ENCODE assay signal across 5 worm cellular contexts in the genomic region with DNA sequence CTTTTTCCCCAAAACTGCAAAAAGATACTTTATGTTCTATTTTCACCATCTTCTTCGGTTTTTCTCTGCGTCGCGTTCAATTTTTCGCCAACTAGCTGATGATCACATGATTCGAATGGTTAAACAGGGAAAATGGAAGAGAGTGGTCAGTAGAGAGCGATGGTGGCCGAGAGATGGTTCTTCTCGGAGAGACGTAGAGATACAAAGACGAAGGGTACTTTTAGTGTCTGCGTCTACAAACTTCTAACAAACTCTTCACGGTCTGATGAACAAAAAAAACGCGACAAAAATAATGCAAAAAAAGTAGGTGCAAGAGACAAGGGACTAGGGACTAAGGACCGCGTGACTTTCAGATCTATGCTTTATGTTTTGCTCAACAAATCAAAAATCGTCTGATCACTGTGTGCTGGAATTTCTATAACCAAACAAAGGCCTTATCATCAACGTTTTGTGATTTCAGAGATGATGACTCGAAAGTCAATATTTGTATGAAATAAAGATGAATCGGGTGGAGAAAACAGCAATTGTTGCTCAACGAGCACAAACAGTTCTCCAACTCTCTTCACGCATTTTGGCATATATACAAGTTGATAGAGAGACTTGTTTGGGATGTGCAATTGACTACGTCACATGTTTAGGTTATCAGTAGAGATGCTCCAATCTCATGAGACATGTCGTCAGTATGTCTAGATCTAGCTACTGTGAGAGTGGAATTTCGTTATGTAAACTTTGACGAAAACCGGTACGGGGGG.
TF ChIP-seq lines count a peak whose summit lies in the region.

No protein-coding gene starts in this region.

TF ChIP-seq in whole organism, L1 larva, 84 proteins besides CTCF, POLR2A, EP300 and RAD21 (continued from another document and continues in another):
- TF ChIP-seq mep-1 (tag; optimal IDR thresholded peaks at IDR 0.05; lab: Kevin White, UChicago) = peak; percentile 99
- TF ChIP-seq snu-23 (GFP tag; optimal IDR thresholded peaks at IDR 0.05; lab: Kevin White, UChicago) = peak; percentile 97
- TF ChIP-seq ces-1 (GFP tag; optimal IDR thresholded peaks at IDR 0.05; lab: Kevin White, UChicago) = no peak
- no peak for TF ChIP-seq unc-98 (GFP tag; IDR thresholded peaks at IDR 0.05; lab: Robert Waterston, UW)
- peak; percentile 55 for TF ChIP-seq sup-37 (GFP tag; optimal IDR thresholded peaks at IDR 0.05; lab: Kevin White, UChicago)
- TF ChIP-seq C34B4.2 (tag; optimal IDR thresholded peaks at IDR 0.05; lab: Kevin White, UChicago) = no peak
- TF ChIP-seq nhr-85 (tag; lab: Kevin White, UChicago) = peak; percentile 100
- peak; percentile 98 for TF ChIP-seq tbx-2 (tag; optimal IDR thresholded peaks at IDR 0.05; lab: Kevin White, UChicago)
- peak; percentile 77 for TF ChIP-seq snpc-4 (tag; optimal IDR thresholded peaks at IDR 0.05; lab: Kevin White, UChicago)
- TF ChIP-seq blmp-1 (tag; optimal IDR thresholded peaks at IDR 0.05; lab: Kevin White, UChicago) = peak; percentile 96
- TF ChIP-seq nhr-47 (tag; optimal IDR thresholded peaks at IDR 0.05; lab: Kevin White, UChicago) = peak; percentile 97
- peak; percentile 92 to 96 for TF ChIP-seq lsy-2 (tag; optimal IDR thresholded peaks at IDR 0.05; lab: Kevin White, UChicago)
- TF ChIP-seq fkh-8 (tag; optimal IDR thresholded peaks at IDR 0.05; lab: Kevin White, UChicago) = peak; percentile 95
- TF ChIP-seq grh-1 (GFP tag; IDR thresholded peaks at IDR 0.05; lab: Robert Waterston, UW) = peak; percentile 93
- peak; percentile 97 for TF ChIP-seq nhr-20 (tag; optimal IDR thresholded peaks at IDR 0.05; lab: Kevin White, UChicago)
- TF ChIP-seq nhr-237 (tag; optimal IDR thresholded peaks at IDR 0.05; lab: Kevin White, UChicago) = peak; percentile 92
- TF ChIP-seq lin-39 (tag; optimal IDR thresholded peaks at IDR 0.05; lab: Kevin White, UChicago) = peak; percentile 85
- TF ChIP-seq mef-2 (tag; optimal IDR thresholded peaks at IDR 0.05; lab: Kevin White, UChicago) = peak; percentile 94
- TF ChIP-seq unc-62 (GFP tag; optimal IDR thresholded peaks at IDR 0.05; lab: Kevin White, UChicago) = no peak
- peak; percentile 89 for TF ChIP-seq nhr-77 (tag; optimal IDR thresholded peaks at IDR 0.05; lab: Kevin White, UChicago)
- TF ChIP-seq mab-9 (GFP tag; IDR thresholded peaks at IDR 0.05; lab: Robert Waterston, UW) = peak; percentile 68
- no peak for TF ChIP-seq lin-15B (tag; optimal IDR thresholded peaks at IDR 0.05; lab: Kevin White, UChicago)
- no peak for TF ChIP-seq fkh-4 (tag; optimal IDR thresholded peaks at IDR 0.05; lab: Kevin White, UChicago; ENCODE audit: borderline replicate concordance)
- peak; percentile 96 for TF ChIP-seq unc-86 (tag; optimal IDR thresholded peaks at IDR 0.05; lab: Kevin White, UChicago)
- TF ChIP-seq sptf-1 (tag; optimal IDR thresholded peaks at IDR 0.05; lab: Kevin White, UChicago) = no peak

TF ChIP-seq in whole organism, L2 larva, 48 proteins besides CTCF, POLR2A, EP300 and RAD21 (continued from another document):
- TF ChIP-seq crh-2 (tag; optimal IDR thresholded peaks at IDR 0.05; lab: Kevin White, UChicago) (peak; percentile 98), alr-1 (tag; optimal IDR thresholded peaks at IDR 0.05; lab: Kevin White, UChicago) (no peak), snpc-4 (tag; optimal IDR thresholded peaks at IDR 0.05; lab: Kevin White, UChicago) (peak; percentile 61), nhr-237 (tag; optimal IDR thresholded peaks at IDR 0.05; lab: Kevin White, UChicago) (no peak), elt-1 (tag; optimal IDR thresholded peaks at IDR 0.05; lab: Kevin White, UChicago) (no peak), ceh-82 (tag; optimal IDR thresholded peaks at IDR 0.05; lab: Kevin White, UChicago) (peak; percentile 1), nhr-10 (tag; optimal IDR thresholded peaks at IDR 0.05; lab: Kevin White, UChicago) (peak; percentile 10), peb-1 (tag; optimal IDR thresholded peaks at IDR 0.05; lab: Kevin White, UChicago) (no peak), nhr-77 (tag; optimal IDR thresholded peaks at IDR 0.05; lab: Kevin White, UChicago) (peak; percentile 19), dmd-4 (tag; optimal IDR thresholded peaks at IDR 0.05; lab: Kevin White, UChicago) (no peak), gmeb-1 (tag; optimal IDR thresholded peaks at IDR 0.05; lab: Kevin White, UChicago) (peak; percentile 87), sma-9 (GFP tag; optimal IDR thresholded peaks at IDR 0.05; lab: Kevin White, UChicago) (peak; percentile 98), sma-9 (tag; optimal IDR thresholded peaks at IDR 0.05; lab: Kevin White, UChicago) (no peak), elt-3 (tag; optimal IDR thresholded peaks at IDR 0.05; lab: Kevin White, UChicago) (no peak), lsy-2 (tag; optimal IDR thresholded peaks at IDR 0.05; lab: Kevin White, UChicago) (peak; percentile 75 to 94), lin-13 (GFP tag; optimal IDR thresholded peaks at IDR 0.05; lab: Kevin White, UChicago) (peak; percentile 84), skn-1 (tag; optimal IDR thresholded peaks at IDR 0.05; lab: Kevin White, UChicago) (peak; percentile 53), mab-5 (tag; optimal IDR thresholded peaks at IDR 0.05; lab: Kevin White, UChicago) (peak; percentile 70), nhr-129 (tag; optimal IDR thresholded peaks at IDR 0.05; lab: Kevin White, UChicago) (peak; percentile 97), mdl-1 (tag; optimal IDR thresholded peaks at IDR 0.05; lab: Kevin White, UChicago) (peak; percentile 84 to 92), nhr-12 (tag; optimal IDR thresholded peaks at IDR 0.05; lab: Kevin White, UChicago) (peak; percentile 41)

TF ChIP-seq in whole organism, L3 larva, 47 proteins besides CTCF, POLR2A, EP300 and RAD21 (continued from another document):
- TF ChIP-seq elt-3 (tag; optimal IDR thresholded peaks at IDR 0.05; lab: Kevin White, UChicago) (peak in 2 of 3 experiments; percentile 19 to 48), ztf-11 (tag; optimal IDR thresholded peaks at IDR 0.05; lab: Kevin White, UChicago) (no peak), ama-1 (optimal IDR thresholded peaks at IDR 0.05; lab: Kevin White, UChicago) (peak; percentile 95), snpc-4 (tag; optimal IDR thresholded peaks at IDR 0.05; lab: Kevin White, UChicago) (peak; percentile 83), fkh-2 (tag; optimal IDR thresholded peaks at IDR 0.05; lab: Kevin White, UChicago) (no peak), eor-1 (tag; optimal IDR thresholded peaks at IDR 0.05; lab: Kevin White, UChicago) (peak; percentile 29 to 80), aly-2 (tag; optimal IDR thresholded peaks at IDR 0.05; lab: Kevin White, UChicago) (peak; percentile 20), unc-39 (tag; optimal IDR thresholded peaks at IDR 0.05; lab: Kevin White, UChicago) (no peak), ZK546.5 (tag; optimal IDR thresholded peaks at IDR 0.05; lab: Kevin White, UChicago) (no peak), egl-5 (tag; optimal IDR thresholded peaks at IDR 0.05; lab: Kevin White, UChicago) (peak; percentile 97), nhr-43 (tag; optimal IDR thresholded peaks at IDR 0.05; lab: Kevin White, UChicago; ENCODE audit: poor library complexity, severe bottlenecking) (peak; percentile 90), pha-4 (tag; optimal IDR thresholded peaks at IDR 0.05; lab: Kevin White, UChicago) (peak; percentile 98), hmg-11 (tag; optimal IDR thresholded peaks at IDR 0.05; lab: Kevin White, UChicago) (peak; percentile 87), nfya-1 (tag; optimal IDR thresholded peaks at IDR 0.05; lab: Kevin White, UChicago; ENCODE audit: insufficient read depth) (peak; percentile 95), ceh-82 (tag; optimal IDR thresholded peaks at IDR 0.05; lab: Kevin White, UChicago) (peak; percentile 74), skn-1 (tag; optimal IDR thresholded peaks at IDR 0.05; lab: Kevin White, UChicago) (peak; percentile 62), nhr-77 (tag; optimal IDR thresholded peaks at IDR 0.05; lab: Kevin White, UChicago) (peak; percentile 48)

TF ChIP-seq in whole organism, L4 larva, 104 proteins besides CTCF, POLR2A, EP300 and RAD21 (continued from another document and continues in another):
- TF ChIP-seq daf-16 (GFP tag; optimal IDR thresholded peaks at IDR 0.05; lab: Kevin White, UChicago) = peak in 1 of 2 experiments; percentile 79
- TF ChIP-seq daf-16 (tag; optimal IDR thresholded peaks at IDR 0.05; lab: Kevin White, UChicago) = peak; percentile 86
- peak; percentile 96 for TF ChIP-seq dve-1 (tag; optimal IDR thresholded peaks at IDR 0.05; lab: Kevin White, UChicago; ENCODE audit: insufficient read depth)
- peak; percentile 46; the same call in 1 of the 2 replicates for TF ChIP-seq vab-7 (GFP tag; IDR thresholded peaks at IDR 0.05; lab: Robert Waterston, UW)
- peak; percentile 87 for TF ChIP-seq dmd-6 (GFP tag; IDR thresholded peaks at IDR 0.05; lab: Robert Waterston, UW)
- peak; percentile 25 to 69 for TF ChIP-seq hif-1 (tag; optimal IDR thresholded peaks at IDR 0.05; lab: Kevin White, UChicago)
- TF ChIP-seq rbr-2 (tag; optimal IDR thresholded peaks at IDR 0.05; lab: Kevin White, UChicago) = peak; percentile 83
- no peak for TF ChIP-seq tag-97 (GFP tag; IDR thresholded peaks at IDR 0.05; lab: Robert Waterston, UW)
- TF ChIP-seq nhr-10 (tag; optimal IDR thresholded peaks at IDR 0.05; lab: Kevin White, UChicago) = peak; percentile 82
- TF ChIP-seq fos-1 (tag; optimal IDR thresholded peaks at IDR 0.05; lab: Kevin White, UChicago) = peak; percentile 66
- TF ChIP-seq nhr-76 (tag; optimal IDR thresholded peaks at IDR 0.05; lab: Kevin White, UChicago) = peak; percentile 64
- peak; percentile 41; the same call in 1 of the 2 replicates for TF ChIP-seq pha-4 (GFP tag; IDR thresholded peaks at IDR 0.05; lab: Robert Waterston, UW)
- no peak for TF ChIP-seq pha-4 (tag; optimal IDR thresholded peaks at IDR 0.05; lab: Kevin White, UChicago)
- peak; percentile 60 for TF ChIP-seq mxl-3 (GFP tag; optimal IDR thresholded peaks at IDR 0.05; lab: Kevin White, UChicago)
- TF ChIP-seq pqm-1 (tag; optimal IDR thresholded peaks at IDR 0.05; lab: Kevin White, UChicago) = no peak
- TF ChIP-seq egl-27 (tag; optimal IDR thresholded peaks at IDR 0.05; lab: Kevin White, UChicago) = no peak
- peak; percentile 72 for TF ChIP-seq nhr-102 (tag; optimal IDR thresholded peaks at IDR 0.05; lab: Kevin White, UChicago)
- TF ChIP-seq hlh-30 (tag; optimal IDR thresholded peaks at IDR 0.05; lab: Kevin White, UChicago; ENCODE audit: insufficient read depth) = peak; percentile 99
- TF ChIP-seq F49E8.2 (tag; optimal IDR thresholded peaks at IDR 0.05; lab: Kevin White, UChicago; ENCODE audit: borderline replicate concordance) = no peak
- peak; percentile 55; the same call in 1 of the 2 replicates for TF ChIP-seq mdt-29 (GFP tag; IDR thresholded peaks at IDR 0.05; lab: Robert Waterston, UW)
- peak; percentile 60; the same call in 1 of the 2 replicates for TF ChIP-seq nhr-42 (GFP tag; IDR thresholded peaks at IDR 0.05; lab: Robert Waterston, UW)
- peak; percentile 76 to 92 for TF ChIP-seq lsy-2 (tag; optimal IDR thresholded peaks at IDR 0.05; lab: Kevin White, UChicago)
- no peak for TF ChIP-seq unc-39 (tag; optimal IDR thresholded peaks at IDR 0.05; lab: Kevin White, UChicago)
- TF ChIP-seq php-3 (GFP tag; IDR thresholded peaks at IDR 0.05; lab: Robert Waterston, UW) = peak; percentile 40
- peak; percentile 89 for TF ChIP-seq mep-1 (tag; optimal IDR thresholded peaks at IDR 0.05; lab: Kevin White, UChicago)
- TF ChIP-seq mdl-1 (tag; optimal IDR thresholded peaks at IDR 0.05; lab: Kevin White, UChicago) = peak; percentile 76 to 91
- TF ChIP-seq hlh-11 (tag; optimal IDR thresholded peaks at IDR 0.05; lab: Kevin White, UChicago) = peak; percentile 96
- TF ChIP-seq lin-38 (GFP tag; IDR thresholded peaks at IDR 0.05; lab: Robert Waterston, UW) = peak; percentile 63
- peak; percentile 63 for TF ChIP-seq spr-1 (tag; optimal IDR thresholded peaks at IDR 0.05; lab: Kevin White, UChicago)
- TF ChIP-seq sdz-12 (GFP tag; optimal IDR thresholded peaks at IDR 0.05; lab: Kevin White, UChicago) = peak; percentile 7
- TF ChIP-seq F10B5.3 (tag; optimal IDR thresholded peaks at IDR 0.05; lab: Kevin White, UChicago) = no peak
- TF ChIP-seq jun-1 (tag; optimal IDR thresholded peaks at IDR 0.05; lab: Kevin White, UChicago) = peak; percentile 89

TF ChIP-seq in whole organism, young adult, 124 proteins besides CTCF, POLR2A, EP300 and RAD21 (continued from another document and continues in another):
- no peak for TF ChIP-seq pha-4 (tag; optimal IDR thresholded peaks at IDR 0.05; lab: Kevin White, UChicago)
- no peak for TF ChIP-seq aptf-2 (GFP tag; conservative IDR thresholded peaks at IDR 0.05; lab: Robert Waterston, UW)
- TF ChIP-seq F55B11.4 (tag; optimal IDR thresholded peaks at IDR 0.05; lab: Kevin White, UChicago; ENCODE audit: borderline replicate concordance, insufficient read depth) = no peak
- TF ChIP-seq lag-1 (GFP tag; IDR thresholded peaks at IDR 0.05; lab: Robert Waterston, UW) = no peak
- TF ChIP-seq mel-28 (tag; optimal IDR thresholded peaks at IDR 0.05; lab: Kevin White, UChicago; ENCODE audit: borderline replicate concordance) = no peak
- no peak for TF ChIP-seq C17E4.6 (GFP tag; IDR thresholded peaks at IDR 0.05; lab: Robert Waterston, UW)
- TF ChIP-seq hrde-1 (tag; optimal IDR thresholded peaks at IDR 0.05; lab: Kevin White, UChicago; ENCODE audit: borderline replicate concordance) = no peak
- no peak for TF ChIP-seq B0019.2 (GFP tag; conservative IDR thresholded peaks at IDR 0.05; lab: Robert Waterston, UW)
- no peak for TF ChIP-seq him-1 (tag; optimal IDR thresholded peaks at IDR 0.05; lab: Kevin White, UChicago)
- TF ChIP-seq hsf-1 (GFP tag; IDR thresholded peaks at IDR 0.05; lab: Robert Waterston, UW) = no peak
- TF ChIP-seq zim-3 (tag; optimal IDR thresholded peaks at IDR 0.05; lab: Kevin White, UChicago) = no peak
- no peak for TF ChIP-seq ets-4 (GFP tag; optimal IDR thresholded peaks at IDR 0.05; lab: Kevin White, UChicago)
- no peak for TF ChIP-seq F23B12.7 (tag; optimal IDR thresholded peaks at IDR 0.05; lab: Kevin White, UChicago; ENCODE audit: insufficient read depth)
- no peak for TF ChIP-seq egl-44 (GFP tag; IDR thresholded peaks at IDR 0.05; lab: Robert Waterston, UW)
- no peak for TF ChIP-seq snpc-4 (GFP tag; optimal IDR thresholded peaks at IDR 0.05; lab: Kevin White, UChicago)
- TF ChIP-seq snpc-4 (tag; optimal IDR thresholded peaks at IDR 0.05; lab: Kevin White, UChicago) = peak in 3 of 4 experiments; percentile 16 to 53 (median 52)
- TF ChIP-seq pbrm-1 (GFP tag; IDR thresholded peaks at IDR 0.05; lab: Robert Waterston, UW) = peak; percentile 45; the same call in 1 of the 2 replicates
- 0 out of 2 replicates have a peak, but pooled peaks have one; percentile 8 for TF ChIP-seq Y67H2A.10 (GFP tag; conservative IDR thresholded peaks at IDR 0.05; lab: Robert Waterston, UW)
- peak; percentile 21 for TF ChIP-seq ztf-3 (GFP tag; optimal IDR thresholded peaks at IDR 0.05; lab: Kevin White, UChicago)
- TF ChIP-seq F33H1.4 (GFP tag; IDR thresholded peaks at IDR 0.05; lab: Robert Waterston, UW) = 0 out of 2 replicates have a peak, but pooled peaks have one; percentile 8
- peak; percentile 69 for TF ChIP-seq mcd-1 (GFP tag; IDR thresholded peaks at IDR 0.05; lab: Robert Waterston, UW)
- no peak for TF ChIP-seq F39B2.1 (GFP tag; IDR thresholded peaks at IDR 0.05; lab: Robert Waterston, UW)
- TF ChIP-seq F10E7.11 (tag; optimal IDR thresholded peaks at IDR 0.05; lab: Kevin White, UChicago) = peak; percentile 66
- TF ChIP-seq lin-35 (GFP tag; optimal IDR thresholded peaks at IDR 0.05; lab: Kevin White, UChicago) = peak in 1 of 3 experiments; percentile 87
- TF ChIP-seq ekl-4 (GFP tag; IDR thresholded peaks at IDR 0.05; lab: Robert Waterston, UW) = peak; percentile 71
- no peak for TF ChIP-seq fkh-3 (tag; optimal IDR thresholded peaks at IDR 0.05; lab: Kevin White, UChicago)
- TF ChIP-seq madf-8 (GFP tag; conservative IDR thresholded peaks at IDR 0.05; lab: Robert Waterston, UW) = no peak
- TF ChIP-seq F49E8.2 (tag; optimal IDR thresholded peaks at IDR 0.05; lab: Kevin White, UChicago; ENCODE audit: insufficient read depth) = no peak
- peak; percentile 34 for TF ChIP-seq T07F8.4 (tag; optimal IDR thresholded peaks at IDR 0.05; lab: Kevin White, UChicago)
- TF ChIP-seq dpl-1 (GFP tag; optimal IDR thresholded peaks at IDR 0.05; lab: Kevin White, UChicago) = no peak
- no peak for TF ChIP-seq F57A8.1 (GFP tag; optimal IDR thresholded peaks at IDR 0.05; lab: Kevin White, UChicago)
- TF ChIP-seq Y95B8A.8 (GFP tag; IDR thresholded peaks at IDR 0.05; lab: Robert Waterston, UW) = no peak
- peak; percentile 70 for TF ChIP-seq rcor-1 (GFP tag; IDR thresholded peaks at IDR 0.05; lab: Robert Waterston, UW)
- peak; percentile 54 for TF ChIP-seq nhr-80 (tag; optimal IDR thresholded peaks at IDR 0.05; lab: Kevin White, UChicago)
- TF ChIP-seq B0261.1 (tag; optimal IDR thresholded peaks at IDR 0.05; lab: Kevin White, UChicago) = no peak
- no peak for TF ChIP-seq die-1 (tag; optimal IDR thresholded peaks at IDR 0.05; lab: Kevin White, UChicago)
- peak; percentile 75 for TF ChIP-seq ceh-79 (tag; optimal IDR thresholded peaks at IDR 0.05; lab: Kevin White, UChicago)
